Fruit fly (Drosophila melanogaster) Kc167 (cell line): ENCODE data around the gene CG17211.

ENCODE experiments used
- Sin3A ChIP-seq: fragments of >200 bp; optimal IDR thresholded peaks from 2 replicates; lab custom pipeline; 2018; ENCODE audit warnings: missing external identifiers
- psq ChIP-seq: fragments of >200 bp; optimal IDR thresholded peaks from 2 replicates; lab custom pipeline; 2017; ENCODE audit warnings: missing external identifiers

- TF ChIP-seq psq (lab: Kevin White, UChicago) (no peak), Sin3A (lab: Kevin White, UChicago) (no peak)
These were observed 63.5 kb downstream of the CG17211 start, which contains the start of gene atilla for dm6 chr2L:12177621-12178020.
